Worm (Caenorhabditis elegans): ENCODE data around the gene srh-183.

DNA sequence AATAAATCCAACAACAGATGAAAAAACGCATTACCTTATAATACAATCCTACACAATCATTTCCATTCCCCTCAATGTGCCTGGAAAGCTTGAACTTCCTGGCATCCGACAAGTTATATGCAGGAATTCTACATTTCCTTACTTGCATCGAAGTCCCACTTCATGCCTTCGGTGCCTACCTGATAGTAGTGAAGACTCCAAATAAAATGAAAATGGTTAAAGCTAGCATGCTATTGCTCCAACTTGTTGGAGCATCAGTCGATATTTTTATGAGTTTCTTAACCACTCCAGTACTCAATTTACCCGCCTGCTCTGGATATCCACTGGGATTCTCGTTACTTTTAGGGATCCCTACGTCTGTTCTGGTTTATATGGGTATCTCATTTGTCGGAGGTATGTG, 12.5 kb downstream of the srh-183 start, which contains the start of gene srh-171:
- no peak for TF ChIP-seq B0336.3 (GFP tag; IDR thresholded peaks at IDR 0.05)
- TF ChIP-seq chd-7 (tag; optimal IDR thresholded peaks at IDR 0.05): no peak
- no peak for TF ChIP-seq athp-1 (tag; optimal IDR thresholded peaks at IDR 0.05)
- no peak for TF ChIP-seq aptf-3 (GFP tag; IDR thresholded peaks at IDR 0.05)
- no peak for TF ChIP-seq ztf-25 (GFP tag; IDR thresholded peaks at IDR 0.05)
- TF ChIP-seq lin-35 (GFP tag; optimal IDR thresholded peaks at IDR 0.05): no peak
- no peak for TF ChIP-seq K12H6.12 (tag; optimal IDR thresholded peaks at IDR 0.05)
- no peak for TF ChIP-seq unc-62 (GFP tag; optimal IDR thresholded peaks at IDR 0.05)
- no peak for TF ChIP-seq dpl-1 (GFP tag; optimal IDR thresholded peaks at IDR 0.05)
- TF ChIP-seq F23B12.7 (tag; optimal IDR thresholded peaks at IDR 0.05; ENCODE audit: insufficient read depth): no peak
